Fruit fly (Drosophila melanogaster): ENCODE measurements around the gene Dop1R1.

- TF ChIP-seq CTCF (optimal IDR thresholded peaks at IDR 0.05) (no peak), CG8478 (optimal IDR thresholded peaks at IDR 0.05) (no peak)
Observed at dm6 chr3R:14151840-14152239, 62.8 kb downstream of the Dop1R1 start, which contains the start of gene CG14355.

Data from S2 (cell line).